Worm (Caenorhabditis elegans) whole organism, midembryonic: ENCODE data around the gene tpp-2.

Experiments
- T22C8.4 ChIP-seq: fragments of 200-800 bp; sonication (Bioruptor generic); IDR thresholded peaks from 2 replicates; pipeline ENCODE4 v1.3.6; 2022; ENCODE audit warnings: missing genetic modification characterization, missing compliant biosample characterization
- cog-1 ChIP-seq: sonication (generic microtip); optimal IDR thresholded peaks from 2 replicates; lab custom pipeline; 2016; ENCODE audit warnings: missing genetic modification characterization, missing compliant biosample characterization
- flt-1 ChIP-seq: fragments of 200-800 bp; sonication (Bioruptor generic); IDR thresholded peaks from 2 replicates; pipeline ENCODE4 v1.3.6; 2022; ENCODE audit warnings: missing genetic modification characterization, missing compliant biosample characterization
- klf-2 ChIP-seq: fragments of 200-800 bp; sonication (Bioruptor generic); conservative IDR thresholded peaks from 2 replicates; pipeline ENCODE4 v1.3.6; 2022; ENCODE audit warnings: missing genetic modification reagents, missing genetic modification characterization, missing compliant biosample characterization
- med-1 ChIP-seq: sonication (generic microtip); optimal IDR thresholded peaks from 2 replicates; lab custom pipeline; 2017; ENCODE audit warnings: missing genetic modification characterization, mild to moderate bottlenecking, missing compliant biosample characterization, antibody characterized with exemption, missing genetic modification reagents; ENCODE audit not compliant: insufficient read depth
- ref-1 ChIP-seq: fragments of 200-800 bp; sonication (Bioruptor generic); conservative IDR thresholded peaks from 2 replicates; pipeline ENCODE4 v1.3.6; 2022; ENCODE audit warnings: missing genetic modification reagents, missing genetic modification characterization, missing compliant biosample characterization
- tab-1 ChIP-seq: fragments of 200-800 bp; sonication (Bioruptor generic); IDR thresholded peaks from 2 replicates; pipeline ENCODE4 v1.3.6; 2022; ENCODE audit warnings: missing genetic modification characterization, missing compliant biosample characterization
- ztf-23 ChIP-seq: fragments of 200-800 bp; sonication (Bioruptor generic); IDR thresholded peaks from 2 replicates; pipeline ENCODE4 v1.3.6; 2022; ENCODE audit warnings: missing genetic modification reagents, missing genetic modification characterization, missing compliant biosample characterization
- ztf-29 ChIP-seq: fragments of 200-800 bp; sonication (Bioruptor generic); IDR thresholded peaks from 2 replicates; pipeline ENCODE4 v1.3.6; 2022; ENCODE audit warnings: missing genetic modification reagents, missing genetic modification characterization, missing compliant biosample characterization

The tpp-2 gene

ce11 chrII:6122641-6123424 is 25.4 kb upstream of the tpp-2 start:
- no peak for TF ChIP-seq ztf-23
- TF ChIP-seq ztf-29: no peak
- no peak for TF ChIP-seq tab-1 (GFP tag; lab: Robert Waterston, UW)
- no peak for TF ChIP-seq med-1
- no peak for TF ChIP-seq klf-2
- no peak for TF ChIP-seq T22C8.4 (GFP tag; lab: Robert Waterston, UW)
- TF ChIP-seq flt-1: no peak
- TF ChIP-seq cog-1 (tag; lab: Kevin White, UChicago): no peak
- TF ChIP-seq ref-1 (GFP tag; lab: Robert Waterston, UW): no peak

- TF ChIP-seq klf-2: no peak
- no peak for TF ChIP-seq flt-1
- TF ChIP-seq ztf-29: no peak
- TF ChIP-seq cog-1 (tag; lab: Kevin White, UChicago): no peak
- TF ChIP-seq ref-1 (GFP tag; lab: Robert Waterston, UW): no peak
- no peak for TF ChIP-seq med-1
- no peak for TF ChIP-seq ztf-23
- no peak for TF ChIP-seq tab-1 (GFP tag; lab: Robert Waterston, UW)
- TF ChIP-seq T22C8.4 (GFP tag; lab: Robert Waterston, UW): no peak
These were observed 23.2 kb upstream of the tpp-2 start for ce11 chrII:6120548-6120947.

- TF ChIP-seq ztf-29 (no peak), tab-1 (GFP tag; lab: Robert Waterston, UW) (0 out of 2 replicates have a peak, but pooled peaks have one; percentile 16)
These were observed 20.8 kb upstream of the tpp-2 start, which contains the start of gene C29H12.6 for ce11 chrII:6118163-6118562. Gene C29H12.6, minus strand, starts transcription at chrII:6118263.

- TF ChIP-seq ref-1 (GFP tag; lab: Robert Waterston, UW): no peak
- TF ChIP-seq klf-2: no peak
- TF ChIP-seq T22C8.4 (GFP tag; lab: Robert Waterston, UW): no peak
- TF ChIP-seq tab-1 (GFP tag; lab: Robert Waterston, UW): no peak
- TF ChIP-seq cog-1 (tag; lab: Kevin White, UChicago): no peak
These were observed 19.3 kb upstream of the tpp-2 start for ce11 chrII:6116701-6117100.

- TF ChIP-seq klf-2 (no peak), ztf-23 (no peak), med-1 (no peak), ref-1 (GFP tag; lab: Robert Waterston, UW) (no peak), cog-1 (tag; lab: Kevin White, UChicago) (no peak), tab-1 (GFP tag; lab: Robert Waterston, UW) (no peak), flt-1 (no peak), ztf-29 (no peak), T22C8.4 (GFP tag; lab: Robert Waterston, UW) (no peak)
These were observed 17.9 kb upstream of the tpp-2 start for ce11 chrII:6115283-6115682.

- TF ChIP-seq flt-1 (no peak), cog-1 (tag; lab: Kevin White, UChicago) (no peak), tab-1 (GFP tag; lab: Robert Waterston, UW) (no peak), med-1 (no peak), ztf-29 (no peak)
These were observed 16.5 kb upstream of the tpp-2 start for ce11 chrII:6113842-6114441.

- TF ChIP-seq tab-1 (GFP tag; lab: Robert Waterston, UW): no peak
- no peak for TF ChIP-seq med-1
- TF ChIP-seq ref-1 (GFP tag; lab: Robert Waterston, UW): no peak
- no peak for TF ChIP-seq ztf-29
- TF ChIP-seq flt-1: no peak
- TF ChIP-seq T22C8.4 (GFP tag; lab: Robert Waterston, UW): no peak
- no peak for TF ChIP-seq cog-1 (tag; lab: Kevin White, UChicago)
- TF ChIP-seq ztf-23: no peak
- no peak for TF ChIP-seq klf-2
These were observed 15.8 kb upstream of the tpp-2 start, which contains the start of gene heri-1 for ce11 chrII:6113187-6113586. Gene heri-1, minus strand, starts transcription at chrII:6113194.

ce11 chrII:6109989-6110388 is 12.6 kb upstream of the tpp-2 start:
- no peak for TF ChIP-seq ref-1 (GFP tag; lab: Robert Waterston, UW)
- no peak for TF ChIP-seq flt-1
- no peak for TF ChIP-seq ztf-29
- no peak for TF ChIP-seq cog-1 (tag; lab: Kevin White, UChicago)
- no peak for TF ChIP-seq T22C8.4 (GFP tag; lab: Robert Waterston, UW)
- no peak for TF ChIP-seq klf-2
- TF ChIP-seq ztf-23: no peak
- no peak for TF ChIP-seq tab-1 (GFP tag; lab: Robert Waterston, UW)
- no peak for TF ChIP-seq med-1

- TF ChIP-seq klf-2 (no peak), T22C8.4 (GFP tag; lab: Robert Waterston, UW) (no peak), tab-1 (GFP tag; lab: Robert Waterston, UW) (no peak), ztf-29 (no peak), ztf-23 (no peak), cog-1 (tag; lab: Kevin White, UChicago) (no peak), ref-1 (GFP tag; lab: Robert Waterston, UW) (no peak), med-1 (no peak), flt-1 (no peak)
These were observed 10.4 kb upstream of the tpp-2 start for ce11 chrII:6107773-6108172.

- TF ChIP-seq T22C8.4 (GFP tag; lab: Robert Waterston, UW) (no peak), ref-1 (GFP tag; lab: Robert Waterston, UW) (no peak), ztf-29 (no peak), klf-2 (no peak), cog-1 (tag; lab: Kevin White, UChicago) (no peak), med-1 (no peak), tab-1 (GFP tag; lab: Robert Waterston, UW) (no peak), flt-1 (no peak), ztf-23 (no peak)
These were observed 6.6 kb upstream of the tpp-2 start for ce11 chrII:6103986-6104385.
